Fruit fly (Drosophila melanogaster): ENCODE measurements around the gene CG12065.
A peak's percentile ranks its signal among the peaks of the same experiment; 100 is the strongest.

Gene CG12065

dm6 chrX:8627171-8627570, 53.1 kb downstream of the CG12065 start (continued):
- TF ChIP-seq amos (GFP tag; IDR thresholded peaks at IDR 0.05; ENCODE audit: partially characterized antibody): no peak
- TF ChIP-seq Kr (GFP tag; optimal IDR thresholded peaks at IDR 0.05): no peak
- no peak for TF ChIP-seq CG4328 (GFP tag; optimal IDR thresholded peaks at IDR 0.05)
- peak; percentile 34 for TF ChIP-seq Jarid2 (GFP tag; optimal IDR thresholded peaks at IDR 0.05)
- TF ChIP-seq CG17568 (GFP tag; optimal IDR thresholded peaks at IDR 0.05): no peak
- peak; percentile 1 for TF ChIP-seq Max (GFP tag; optimal IDR thresholded peaks at IDR 0.05)
- peak; percentile 30 for TF ChIP-seq en (GFP tag; optimal IDR thresholded peaks at IDR 0.05)
- no peak for TF ChIP-seq fd102C (GFP tag; optimal IDR thresholded peaks at IDR 0.05)
- no peak for TF ChIP-seq CG32532 (GFP tag; IDR thresholded peaks at IDR 0.05)
- peak; percentile 88 for TF ChIP-seq ara (GFP tag; IDR thresholded peaks at IDR 0.05)
- peak; percentile 79 for TF ChIP-seq dmrt99B (tag; optimal IDR thresholded peaks at IDR 0.05)
- TF ChIP-seq Oli (tag; optimal IDR thresholded peaks at IDR 0.05): peak; percentile 71
- TF ChIP-seq wor (GFP tag; IDR thresholded peaks at IDR 0.05): peak; percentile 63
- TF ChIP-seq shn (GFP tag; optimal IDR thresholded peaks at IDR 0.05): peak; percentile 34
- no peak for TF ChIP-seq hkb (optimal IDR thresholded peaks at IDR 0.05)
- TF ChIP-seq hkb (GFP tag; IDR thresholded peaks at IDR 0.05): peak; percentile 71
- peak; percentile 31 for TF ChIP-seq MTF-1 (GFP tag; optimal IDR thresholded peaks at IDR 0.05; ENCODE audit: borderline replicate concordance)
- TF ChIP-seq Chrac-16 (GFP tag; optimal IDR thresholded peaks at IDR 0.05): peak; percentile 53
- TF ChIP-seq gcm (GFP tag; optimal IDR thresholded peaks at IDR 0.05): peak; percentile 64
- TF ChIP-seq CG5953 (GFP tag; IDR thresholded peaks at IDR 0.05): peak; percentile 22; the same call in 1 of the 2 replicates
- TF ChIP-seq CG14050 (GFP tag; IDR thresholded peaks at IDR 0.05): no peak
- TF ChIP-seq z (GFP tag; IDR thresholded peaks at IDR 0.05): no peak
- peak; percentile 14 for TF ChIP-seq Nf-YC (tag; optimal IDR thresholded peaks at IDR 0.05)
- TF ChIP-seq Atf6 (GFP tag; IDR thresholded peaks at IDR 0.05): no peak
- TF ChIP-seq ken (GFP tag; IDR thresholded peaks at IDR 0.05): peak; percentile 77; the same call in 2 of the 3 replicates
- TF ChIP-seq jigr1 (GFP tag; IDR thresholded peaks at IDR 0.05): peak; percentile 47; the same call in 1 of the 3 replicates
- no peak for TF ChIP-seq kah (GFP tag; optimal IDR thresholded peaks at IDR 0.05)
- no peak for TF ChIP-seq tup (GFP tag; optimal IDR thresholded peaks at IDR 0.05)
- no peak for TF ChIP-seq B-H2 (GFP tag; optimal IDR thresholded peaks at IDR 0.05)
- peak; percentile 73 for TF ChIP-seq onecut (GFP tag; IDR thresholded peaks at IDR 0.05)
- no peak for TF ChIP-seq CG2116 (GFP tag; optimal IDR thresholded peaks at IDR 0.05)
- TF ChIP-seq CG14710 (tag; optimal IDR thresholded peaks at IDR 0.05): peak; percentile 82
- peak; percentile 85 for TF ChIP-seq jumu (GFP tag; optimal IDR thresholded peaks at IDR 0.05)
- TF ChIP-seq PHDP (tag; optimal IDR thresholded peaks at IDR 0.05): peak; percentile 37
- TF ChIP-seq Ets97D (GFP tag; optimal IDR thresholded peaks at IDR 0.05): peak; percentile 22
- TF ChIP-seq Six4 (GFP tag; optimal IDR thresholded peaks at IDR 0.05): peak; percentile 18
- no peak for TF ChIP-seq CG4617 (GFP tag; optimal IDR thresholded peaks at IDR 0.05; ENCODE audit: borderline replicate concordance)
- 0 out of 2 replicates have a peak, but pooled peaks have one; percentile 33 for TF ChIP-seq CG17612 (GFP tag; IDR thresholded peaks at IDR 0.05)
- no peak for TF ChIP-seq cwo (GFP tag; optimal IDR thresholded peaks at IDR 0.05)
- TF ChIP-seq CG15696 (tag; optimal IDR thresholded peaks at IDR 0.05): peak; percentile 70
- peak; percentile 34; the same call in 1 of the 2 replicates for TF ChIP-seq CG9215 (GFP tag; IDR thresholded peaks at IDR 0.05)
- no peak for TF ChIP-seq hth (optimal IDR thresholded peaks at IDR 0.05)
- TF ChIP-seq CG18011 (GFP tag; optimal IDR thresholded peaks at IDR 0.05): no peak
- peak; percentile 62; the same call in 1 of the 2 replicates for TF ChIP-seq Awh (GFP tag; IDR thresholded peaks at IDR 0.05)
- no peak; the same call in 1 of the 2 replicates for TF ChIP-seq Gsc (GFP tag; IDR thresholded peaks at IDR 0.05)
- TF ChIP-seq CG7357 (GFP tag; IDR thresholded peaks at IDR 0.05): peak; percentile 47; the same call in 1 of the 3 replicates
- TF ChIP-seq trem (tag; optimal IDR thresholded peaks at IDR 0.05): peak; percentile 62
- 0 out of 3 replicates have a peak, but pooled peaks have one; percentile 24 for TF ChIP-seq Dbx (GFP tag; IDR thresholded peaks at IDR 0.05)
- TF ChIP-seq kni (GFP tag; optimal IDR thresholded peaks at IDR 0.05): peak; percentile 2
- no peak for TF ChIP-seq abd-A (tag; optimal IDR thresholded peaks at IDR 0.05)
- TF ChIP-seq CG8388 (GFP tag; optimal IDR thresholded peaks at IDR 0.05): peak; percentile 74

Measured in whole organism, embryonic.